Fruit fly (Drosophila melanogaster) whole organism, pupa: ENCODE measurements around the gene Hasp.
A peak's percentile ranks its signal among the peaks of the same experiment; 100 is the strongest.

ENCODE experiments used
- CG32121 ChIP-seq: fragments of 200-800 bp; sonication (Bioruptor generic); IDR thresholded peaks from 2 replicates; pipeline ENCODE4 v1.3.6; 2022; ENCODE audit warnings: missing biosample characterization, missing genetic modification characterization
- CG34367 ChIP-seq: fragments of 200-800 bp; sonication (Bioruptor generic); optimal IDR thresholded peaks from 2 replicates; lab custom pipeline; 2018; ENCODE audit warnings: missing biosample characterization, mild to moderate bottlenecking, missing genetic modification characterization
- CG4496 ChIP-seq: fragments of 200-800 bp; sonication (Bioruptor generic); IDR thresholded peaks from 3 replicates; pipeline ENCODE4 v1.3.6; 2022; ENCODE audit warnings: missing biosample characterization, missing genetic modification characterization
- CG8301 ChIP-seq: fragments of 200-800 bp; sonication (Bioruptor generic); optimal IDR thresholded peaks from 2 replicates; lab custom pipeline; 2018; ENCODE audit warnings: missing biosample characterization, mild to moderate bottlenecking, missing genetic modification characterization
- D1 ChIP-seq: fragments of 200-800 bp; sonication (Bioruptor generic); optimal IDR thresholded peaks from 2 replicates; lab custom pipeline; 2018; ENCODE audit warnings: missing biosample characterization, mild to moderate bottlenecking, missing genetic modification characterization, moderate library complexity
- Pif1B ChIP-seq: fragments of 200-800 bp; sonication (Bioruptor generic); optimal IDR thresholded peaks from 3 replicates; lab custom pipeline; 2016; ENCODE audit warnings: missing biosample characterization, missing genetic modification characterization
- rn ChIP-seq: fragments of 200-800 bp; sonication (Bioruptor generic); IDR thresholded peaks from 2 replicates; pipeline ENCODE4 v1.3.6; 2022; ENCODE audit warnings: missing biosample characterization, missing genetic modification characterization

DNA sequence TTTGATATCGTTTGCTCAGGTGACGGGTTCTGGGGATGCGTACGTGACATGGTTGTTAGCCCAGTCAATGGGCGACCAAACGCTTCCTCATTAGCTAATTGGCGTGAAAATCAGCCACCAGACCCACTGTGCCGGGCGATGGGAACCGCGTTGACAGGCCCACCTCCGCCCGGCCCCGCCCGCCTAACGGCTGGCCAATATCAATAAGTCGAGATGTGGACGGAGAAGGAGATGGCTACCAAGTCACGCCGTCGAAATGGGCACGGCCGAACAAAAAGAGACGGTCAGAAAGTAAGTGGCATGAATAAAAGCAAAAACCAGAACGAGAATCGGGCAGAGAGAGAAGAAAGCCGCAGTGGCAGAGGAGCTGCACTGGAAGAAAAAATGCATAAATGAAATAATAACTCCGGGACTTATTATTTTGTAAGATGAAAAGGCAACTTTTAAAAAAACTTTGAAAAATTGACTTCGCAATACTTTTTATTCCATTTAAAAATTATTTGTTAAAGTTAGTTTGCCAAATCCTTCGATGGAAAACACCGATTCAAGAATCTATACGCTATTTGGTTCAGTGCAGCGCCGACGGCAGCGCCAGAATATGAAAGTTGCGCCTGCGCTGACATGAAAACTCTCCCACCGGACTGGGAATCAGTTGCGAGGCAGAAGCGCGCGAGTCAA lies 20.9 kb upstream of the Hasp start, which contains the start of gene CG13082:
- TF ChIP-seq CG8301 (tag; lab: Kevin White, UChicago) (peak; percentile 97), CG4496 (peak; percentile 83), Pif1B (GFP tag; lab: Kevin White, UChicago) (peak; percentile 89), CG32121 (peak; percentile 49), CG34367 (peak; percentile 56), rn (GFP tag; lab: Robert Waterston, UW) (no peak), D1 (no peak)
